Worm (Caenorhabditis elegans) whole organism, mixed stage, embryonic: ENCODE data around the gene K09C4.9.

ENCODE experiments used
- M03D4.4 ChIP-seq: sonication (generic microtip); optimal IDR thresholded peaks from 2 replicates; lab custom pipeline; 2017; ENCODE audit warnings: mild to moderate bottlenecking, missing genetic modification characterization, missing compliant biosample characterization
- bed-3 ChIP-seq: fragments of 200-800 bp; sonication (Bioruptor generic); optimal IDR thresholded peaks from 3 replicates; lab custom pipeline; 2018; ENCODE audit warnings: mild to moderate bottlenecking, missing genetic modification characterization, moderate library complexity, missing compliant biosample characterization
- ceh-39 ChIP-seq: fragments of 150-350 bp; optimal IDR thresholded peaks from 2 replicates; lab custom pipeline; 2014; ENCODE audit warnings: missing biosample characterization, missing genetic modification characterization
- ceh-43 ChIP-seq: fragments of 200-800 bp; sonication (Bioruptor generic); optimal IDR thresholded peaks from 2 replicates; lab custom pipeline; 2018; ENCODE audit warnings: mild to moderate bottlenecking, missing genetic modification characterization, moderate library complexity, missing compliant biosample characterization
- ces-1 ChIP-seq: fragments of 150-350 bp; optimal IDR thresholded peaks from 2 replicates; lab custom pipeline; 2014; ENCODE audit warnings: missing biosample characterization, missing genetic modification reagents, missing genetic modification characterization
- cnd-1 ChIP-seq: fragments of 200-800 bp; sonication (Bioruptor generic); optimal IDR thresholded peaks from 2 replicates; lab custom pipeline; 2018; ENCODE audit warnings: mild to moderate bottlenecking, missing genetic modification characterization, missing compliant biosample characterization
- drap-1 ChIP-seq: fragments of 200-800 bp; sonication (Bioruptor generic); optimal IDR thresholded peaks from 3 replicates; lab custom pipeline; 2018; ENCODE audit warnings: mild to moderate bottlenecking, missing genetic modification characterization, missing compliant biosample characterization
- elt-1 ChIP-seq: sonication (generic microtip); optimal IDR thresholded peaks from 2 replicates; lab custom pipeline; 2017; ENCODE audit warnings: missing genetic modification characterization, mild to moderate bottlenecking, missing compliant biosample characterization, antibody characterized with exemption, moderate library complexity, borderline replicate concordance; ENCODE audit not compliant: insufficient read depth
- elt-3 ChIP-seq: fragments of 150-350 bp; optimal IDR thresholded peaks from 2 replicates; lab custom pipeline; 2014; ENCODE audit warnings: missing biosample characterization, missing genetic modification characterization
- flh-1 ChIP-seq: fragments of 200-800 bp; sonication (Bioruptor generic); optimal IDR thresholded peaks from 2 replicates; lab custom pipeline; 2018; ENCODE audit warnings: mild to moderate bottlenecking, missing genetic modification characterization, moderate library complexity, missing compliant biosample characterization
- ham-2 ChIP-seq: fragments of 200-800 bp; sonication (Bioruptor generic); optimal IDR thresholded peaks from 2 replicates; lab custom pipeline; 2018; ENCODE audit warnings: mild to moderate bottlenecking, missing genetic modification characterization, missing compliant biosample characterization
- hlh-1 ChIP-seq: fragments of 150-350 bp; optimal IDR thresholded peaks from 2 replicates; lab custom pipeline; 2014; ENCODE audit warnings: missing biosample characterization, missing genetic modification reagents, missing genetic modification characterization
- lin-13 ChIP-seq: fragments of 150-350 bp; optimal IDR thresholded peaks from 2 replicates; lab custom pipeline; 2014; ENCODE audit warnings: missing biosample characterization, missing genetic modification characterization
- lin-32 ChIP-seq: fragments of 200-800 bp; sonication (Bioruptor generic); optimal IDR thresholded peaks from 2 replicates; lab custom pipeline; 2018; ENCODE audit warnings: mild to moderate bottlenecking, missing genetic modification characterization, missing compliant biosample characterization
- lsy-2 ChIP-seq: fragments of 150-350 bp; optimal IDR thresholded peaks from 2 replicates; lab custom pipeline; 2014; ENCODE audit warnings: missing biosample characterization, missing genetic modification characterization
- mep-1 ChIP-seq: fragments of 150-350 bp; optimal IDR thresholded peaks from 2 replicates; lab custom pipeline; 2017; ENCODE audit warnings: missing biosample characterization, missing genetic modification reagents, missing genetic modification characterization, inconsistent platforms
- mls-2 ChIP-seq: sonication (generic microtip); optimal IDR thresholded peaks from 2 replicates; lab custom pipeline; 2016; ENCODE audit warnings: mild to moderate bottlenecking, missing genetic modification characterization, moderate library complexity, missing compliant biosample characterization
- nhr-12 ChIP-seq: fragments of 150-350 bp; optimal IDR thresholded peaks from 2 replicates; lab custom pipeline; 2014; ENCODE audit warnings: missing biosample characterization, missing genetic modification characterization
- nhr-2 ChIP-seq: fragments of 150-350 bp; optimal IDR thresholded peaks from 2 replicates; lab custom pipeline; 2014; ENCODE audit warnings: missing biosample characterization, missing genetic modification characterization
- nhr-237 ChIP-seq: fragments of 150-350 bp; optimal IDR thresholded peaks from 2 replicates; lab custom pipeline; 2014; ENCODE audit warnings: missing biosample characterization, missing genetic modification characterization
- nhr-28 ChIP-seq: fragments of 150-350 bp; optimal IDR thresholded peaks from 2 replicates; lab custom pipeline; 2014; ENCODE audit warnings: missing biosample characterization, missing genetic modification characterization
- nhr-76 ChIP-seq: sonication (generic microtip); optimal IDR thresholded peaks from 2 replicates; lab custom pipeline; 2017; ENCODE audit warnings: missing biosample characterization, missing genetic modification characterization
- pha-4 ChIP-seq: fragments of 150-350 bp; optimal IDR thresholded peaks from 2 replicates; lab custom pipeline; 2018; ENCODE audit warnings: missing biosample characterization, missing genetic modification reagents, missing genetic modification characterization
- sem-2 ChIP-seq: fragments of 200-800 bp; sonication (Bioruptor generic); optimal IDR thresholded peaks from 2 replicates; lab custom pipeline; 2018; ENCODE audit warnings: mild to moderate bottlenecking, missing genetic modification characterization, missing compliant biosample characterization
- snpc-4 ChIP-seq: fragments of 150-350 bp; optimal IDR thresholded peaks from 2 replicates; lab custom pipeline; 2014; ENCODE audit warnings: missing biosample characterization, missing genetic modification characterization
- sptf-1 ChIP-seq: sonication (generic microtip); optimal IDR thresholded peaks from 2 replicates; lab custom pipeline; 2017; ENCODE audit warnings: mild to moderate bottlenecking, missing genetic modification characterization, moderate library complexity, missing compliant biosample characterization
- tbx-8 ChIP-seq: fragments of 200-800 bp; sonication (Bioruptor generic); optimal IDR thresholded peaks from 2 replicates; lab custom pipeline; 2018; ENCODE audit warnings: mild to moderate bottlenecking, missing genetic modification characterization, moderate library complexity, missing compliant biosample characterization
- unc-120 ChIP-seq: sonication (generic microtip); optimal IDR thresholded peaks from 2 replicates; lab custom pipeline; 2017; ENCODE audit warnings: missing genetic modification characterization, missing compliant biosample characterization; ENCODE audit not compliant: poor library complexity, severe bottlenecking
- unc-39 ChIP-seq: fragments of 150-350 bp; optimal IDR thresholded peaks from 2 replicates; lab custom pipeline; 2014; ENCODE audit warnings: missing biosample characterization, missing genetic modification characterization
- unc-62 ChIP-seq: fragments of 150-350 bp; optimal IDR thresholded peaks from 2 replicates; lab custom pipeline; 2014; ENCODE audit warnings: missing biosample characterization, missing genetic modification reagents, missing genetic modification characterization
- zip-8 ChIP-seq: fragments of 150-350 bp; optimal IDR thresholded peaks from 2 replicates; lab custom pipeline; 2014; ENCODE audit warnings: missing biosample characterization, missing genetic modification characterization
- ztf-11 ChIP-seq: fragments of 150-350 bp; optimal IDR thresholded peaks from 2 replicates; lab custom pipeline; 2014; ENCODE audit warnings: missing biosample characterization, missing genetic modification characterization

The K09C4.9 gene

DNA sequence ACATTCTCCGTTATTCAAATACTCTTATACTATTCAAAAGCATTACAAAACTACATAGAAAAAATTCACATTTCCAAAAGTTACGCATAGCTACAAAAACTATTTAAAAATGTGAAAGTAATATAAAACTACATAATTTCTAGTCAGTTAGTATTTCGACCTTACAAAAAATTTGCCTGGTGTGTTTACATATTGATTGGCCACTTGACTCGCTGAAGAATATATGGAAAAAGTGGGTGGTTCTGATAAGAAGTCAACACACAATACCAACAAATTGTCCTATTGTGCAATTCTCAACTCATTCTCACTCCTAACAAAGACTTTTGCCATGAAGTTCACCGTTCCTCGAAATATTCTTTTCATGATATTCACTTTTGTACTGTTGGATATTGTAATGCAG, 27.0 kb upstream of the K09C4.9 start, which contains the start of gene K09C4.1:
Gene K09C4.1, plus strand, starts transcription at position 301 of the 400 bp plus-strand sequence.
- TF ChIP-seq ceh-39 (tag; lab: Kevin White, UChicago) (no peak), nhr-28 (tag; lab: Kevin White, UChicago) (no peak), elt-3 (tag; lab: Kevin White, UChicago) (no peak), sptf-1 (tag; lab: Kevin White, UChicago) (no peak), lin-32 (GFP tag; lab: Kevin White, UChicago) (no peak), cnd-1 (tag; lab: Kevin White, UChicago) (no peak), tbx-8 (GFP tag; lab: Kevin White, UChicago) (no peak), pha-4 (tag; lab: Kevin White, UChicago) (no peak), ces-1 (GFP tag; lab: Kevin White, UChicago) (no peak), nhr-76 (tag; lab: Kevin White, UChicago) (no peak), unc-39 (tag; lab: Kevin White, UChicago) (no peak), nhr-12 (tag; lab: Kevin White, UChicago) (no peak), lsy-2 (tag; lab: Kevin White, UChicago) (no peak), bed-3 (GFP tag; lab: Kevin White, UChicago) (no peak), hlh-1 (no peak), ceh-43 (GFP tag; lab: Kevin White, UChicago) (no peak), mls-2 (tag; lab: Kevin White, UChicago) (no peak), unc-62 (GFP tag; lab: Kevin White, UChicago) (no peak), sem-2 (GFP tag; lab: Kevin White, UChicago) (no peak)

DNA sequence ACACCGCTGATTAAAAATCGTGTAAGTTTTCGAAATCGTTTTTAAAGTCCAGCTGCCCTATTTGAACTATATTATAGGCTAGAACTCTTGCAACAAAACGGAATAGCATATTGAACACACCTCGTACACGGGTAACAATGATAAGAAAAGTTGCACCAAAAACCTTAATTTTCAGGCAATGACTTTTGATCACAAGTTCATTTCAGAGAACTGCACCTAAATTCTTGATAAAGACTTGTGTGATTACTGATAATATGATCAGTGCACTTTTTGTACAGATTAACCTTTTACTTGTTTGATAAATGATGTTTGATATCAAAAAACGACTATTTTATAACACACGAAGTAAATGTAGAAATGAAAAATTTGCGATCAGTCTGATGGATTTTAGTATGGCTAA, 26.2 kb upstream of the K09C4.9 start:
- no peak for TF ChIP-seq nhr-237 (tag; lab: Kevin White, UChicago)
- no peak for TF ChIP-seq lin-32 (GFP tag; lab: Kevin White, UChicago)
- no peak for TF ChIP-seq elt-1
- TF ChIP-seq lsy-2 (tag; lab: Kevin White, UChicago): no peak
- no peak for TF ChIP-seq lin-13
- no peak for TF ChIP-seq M03D4.4 (tag; lab: Kevin White, UChicago)
- TF ChIP-seq ztf-11 (tag; lab: Kevin White, UChicago): no peak
- no peak for TF ChIP-seq tbx-8 (GFP tag; lab: Kevin White, UChicago)
- no peak for TF ChIP-seq ham-2 (GFP tag; lab: Kevin White, UChicago)
- TF ChIP-seq drap-1: no peak
- TF ChIP-seq unc-39 (tag; lab: Kevin White, UChicago): no peak
- no peak for TF ChIP-seq ceh-39 (tag; lab: Kevin White, UChicago)
- no peak for TF ChIP-seq snpc-4 (tag; lab: Kevin White, UChicago)
- TF ChIP-seq pha-4 (tag; lab: Kevin White, UChicago): no peak
- TF ChIP-seq hlh-1: no peak
- no peak for TF ChIP-seq nhr-2 (tag; lab: Kevin White, UChicago)
- no peak for TF ChIP-seq unc-120 (tag; lab: Kevin White, UChicago)
- TF ChIP-seq nhr-28 (tag; lab: Kevin White, UChicago): no peak
- TF ChIP-seq, all 35 proteins: peak for 0

DNA sequence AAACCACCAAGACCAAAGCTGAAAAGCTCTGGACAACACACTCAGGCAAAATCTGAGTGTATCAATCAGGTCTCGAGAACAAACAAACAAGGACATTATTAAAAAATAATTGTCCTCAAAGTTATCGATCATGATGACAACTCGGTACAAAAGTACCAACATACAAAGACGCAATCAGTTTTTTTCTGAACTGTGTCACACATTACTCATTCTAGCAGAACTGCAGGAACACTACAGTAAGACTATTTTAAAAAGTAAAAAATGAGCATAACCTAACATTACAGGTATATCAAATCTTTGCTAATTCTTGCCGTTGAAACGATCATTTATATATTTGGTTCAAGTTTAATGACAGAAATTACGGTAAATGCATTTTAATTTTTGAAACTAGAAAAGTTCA, 24.6 kb upstream of the K09C4.9 start, which contains the start of gene K09C4.2:
Gene K09C4.2, plus strand, starts transcription at position 301 of the 400 bp plus-strand sequence.
- no peak for TF ChIP-seq nhr-2 (tag; lab: Kevin White, UChicago)
- TF ChIP-seq nhr-28 (tag; lab: Kevin White, UChicago): no peak
- TF ChIP-seq drap-1: no peak
- TF ChIP-seq ces-1 (GFP tag; lab: Kevin White, UChicago): no peak
- TF ChIP-seq zip-8: no peak
- no peak for TF ChIP-seq sptf-1 (tag; lab: Kevin White, UChicago)
- no peak for TF ChIP-seq nhr-76 (tag; lab: Kevin White, UChicago)
- no peak for TF ChIP-seq nhr-12 (tag; lab: Kevin White, UChicago)
- no peak for TF ChIP-seq elt-3 (tag; lab: Kevin White, UChicago)
- no peak for TF ChIP-seq pha-4 (tag; lab: Kevin White, UChicago)
- no peak for TF ChIP-seq snpc-4 (tag; lab: Kevin White, UChicago)
- TF ChIP-seq unc-120 (tag; lab: Kevin White, UChicago): no peak
- TF ChIP-seq lin-32 (GFP tag; lab: Kevin White, UChicago): no peak
- TF ChIP-seq flh-1 (GFP tag; lab: Kevin White, UChicago): no peak
- no peak for TF ChIP-seq lin-13
- TF ChIP-seq cnd-1 (tag; lab: Kevin White, UChicago): no peak
- TF ChIP-seq ztf-11 (tag; lab: Kevin White, UChicago): no peak
- TF ChIP-seq mep-1 (tag; lab: Kevin White, UChicago): no peak
- TF ChIP-seq mls-2 (tag; lab: Kevin White, UChicago): no peak
- TF ChIP-seq bed-3 (GFP tag; lab: Kevin White, UChicago): no peak
